Worm (Caenorhabditis elegans) whole organism, L4 larva: ENCODE measurements around the gene F02E11.2.

ENCODE experiments used
- F26F4.8 ChIP-seq: fragments of 200-800 bp; sonication (Bioruptor generic); conservative IDR thresholded peaks from 2 replicates; pipeline ENCODE4 v1.3.6; 2022; ENCODE audit warnings: missing genetic modification characterization, missing compliant biosample characterization
- F49E8.2 ChIP-seq: sonication (generic microtip); optimal IDR thresholded peaks from 2 replicates; lab custom pipeline; 2016; ENCODE audit warnings: missing compliant biosample characterization, mild to moderate bottlenecking, missing genetic modification characterization, borderline replicate concordance
- Y105C5A.15 ChIP-seq: fragments of 200-800 bp; sonication (Bioruptor generic); IDR thresholded peaks from 2 replicates; pipeline ENCODE4 v1.3.6; 2022; ENCODE audit warnings: missing genetic modification characterization, missing compliant biosample characterization
- Y48G9A.11 ChIP-seq: fragments of 200-800 bp; sonication (Bioruptor generic); IDR thresholded peaks from 2 replicates; pipeline ENCODE4 v1.3.6; 2022; ENCODE audit warnings: missing genetic modification reagents, missing genetic modification characterization, missing compliant biosample characterization
- ama-1 ChIP-seq: fragments of 150-350 bp; optimal IDR thresholded peaks from 2 replicates; lab custom pipeline; 2014; ENCODE audit warnings: inconsistent platforms, mixed read lengths
- attf-4 ChIP-seq: sonication (generic microtip); optimal IDR thresholded peaks from 3 replicates; lab custom pipeline; 2017; ENCODE audit warnings: missing biosample characterization, missing genetic modification characterization
- ceh-20 ChIP-seq: fragments of 200-800 bp; sonication (Bioruptor generic); IDR thresholded peaks from 2 replicates; pipeline ENCODE4 v1.3.6; 2022; ENCODE audit warnings: missing genetic modification reagents, missing genetic modification characterization, missing compliant biosample characterization
- daf-12 ChIP-seq: fragments of 150-350 bp; optimal IDR thresholded peaks from 2 replicates; lab custom pipeline; 2014; ENCODE audit warnings: missing biosample characterization, missing genetic modification reagents, missing genetic modification characterization
- daf-8 ChIP-seq: fragments of 200-800 bp; sonication (Bioruptor generic); IDR thresholded peaks from 2 replicates; pipeline ENCODE4 v1.3.6; 2022; ENCODE audit warnings: missing genetic modification characterization, missing compliant biosample characterization
- dpl-1 ChIP-seq: fragments of 150-350 bp; optimal IDR thresholded peaks from 2 replicates; lab custom pipeline; 2014; ENCODE audit warnings: missing biosample characterization, missing genetic modification reagents, missing genetic modification characterization
- egl-43 ChIP-seq: fragments of 200-800 bp; sonication (Bioruptor generic); IDR thresholded peaks from 2 replicates; pipeline ENCODE4 v1.3.6; 2022; ENCODE audit warnings: missing genetic modification reagents, missing genetic modification characterization, missing compliant biosample characterization
- fos-1 ChIP-seq: fragments of 150-350 bp; optimal IDR thresholded peaks from 2 replicates; lab custom pipeline; 2014; ENCODE audit warnings: missing biosample characterization, missing genetic modification characterization
- gei-8 ChIP-seq: fragments of 200-800 bp; sonication (Bioruptor generic); optimal IDR thresholded peaks from 2 replicates; lab custom pipeline; 2018; ENCODE audit warnings: mild to moderate bottlenecking, missing genetic modification characterization, missing compliant biosample characterization
- hif-1 ChIP-seq, 2 experiments: sonication (generic microtip); optimal IDR thresholded peaks; 2 replicates each; lab custom pipeline; 2016 to 2017; ENCODE audit warnings: missing compliant biosample characterization in 2 of 2, missing genetic modification characterization in 2 of 2, missing genetic modification reagents in 2 of 2, missing genotype in 2 of 2, mild to moderate bottlenecking in 1 of 2
- lsy-2 ChIP-seq, 2 experiments: fragments of 150-350 bp in 1 of 2; sonication (generic microtip) in 1 of 2; optimal IDR thresholded peaks; 2 replicates each; lab custom pipeline; 2014 to 2017; ENCODE audit warnings: missing biosample characterization in 2 of 2, missing genetic modification characterization in 2 of 2
- madf-5 ChIP-seq, 2 experiments: fragments of 200-800 bp; sonication (Bioruptor generic); IDR thresholded peaks; 2 replicates each; pipeline ENCODE4 v1.3.6; 2022; ENCODE audit warnings: missing compliant biosample characterization in 2 of 2, missing genetic modification characterization in 2 of 2
- mdt-29 ChIP-seq: fragments of 200-800 bp; sonication (Bioruptor generic); IDR thresholded peaks from 2 replicates; pipeline ENCODE4 v1.3.6; 2022; ENCODE audit warnings: missing genetic modification reagents, missing genetic modification characterization, missing compliant biosample characterization
- mep-1 ChIP-seq: fragments of 150-350 bp; sonication (generic microtip); optimal IDR thresholded peaks from 3 replicates; lab custom pipeline; 2014; ENCODE audit warnings: missing biosample characterization, missing genetic modification characterization
- mxl-2 ChIP-seq: fragments of 200-800 bp; sonication (Bioruptor generic); conservative IDR thresholded peaks from 2 replicates; pipeline ENCODE4 v1.3.6; 2022; ENCODE audit warnings: missing genetic modification reagents, missing genetic modification characterization, missing compliant biosample characterization
- nhr-10 ChIP-seq: fragments of 150-350 bp; optimal IDR thresholded peaks from 2 replicates; lab custom pipeline; 2014; ENCODE audit warnings: missing biosample characterization, missing genetic modification characterization
- nhr-111 ChIP-seq: fragments of 200-800 bp; sonication (Bioruptor generic); optimal IDR thresholded peaks from 2 replicates; lab custom pipeline; 2018; ENCODE audit warnings: mild to moderate bottlenecking, missing genetic modification characterization, missing compliant biosample characterization
- nhr-28 ChIP-seq: fragments of 150-350 bp; optimal IDR thresholded peaks from 2 replicates; lab custom pipeline; 2014; ENCODE audit warnings: missing biosample characterization, missing genetic modification characterization
- pha-4 ChIP-seq, 2 experiments: fragments of 150-350 bp in 1 of 2; fragments of 200-800 bp in 1 of 2; sonication (Bioruptor generic) in 1 of 2; IDR thresholded peaks in 1 of 2; optimal IDR thresholded peaks in 1 of 2; 2 replicates each; pipeline versions ENCODE4 v1.3.6 to Lab custom; 2014 to 2022; ENCODE audit warnings: missing genetic modification characterization in 2 of 2, missing genetic modification reagents in 2 of 2, missing biosample characterization in 1 of 2, missing compliant biosample characterization in 1 of 2
- pqm-1 ChIP-seq: sonication (generic microtip); optimal IDR thresholded peaks from 2 replicates; lab custom pipeline; 2017; ENCODE audit warnings: missing biosample characterization, missing genetic modification characterization
- rbr-2 ChIP-seq: sonication (generic microtip); optimal IDR thresholded peaks from 2 replicates; lab custom pipeline; 2016; ENCODE audit warnings: missing genotype, missing genetic modification characterization, missing compliant biosample characterization
- snpc-1.2 ChIP-seq: fragments of 200-800 bp; sonication (Bioruptor generic); IDR thresholded peaks from 2 replicates; pipeline ENCODE4 v1.3.6; 2022; ENCODE audit warnings: missing genetic modification reagents, missing genetic modification characterization, missing compliant biosample characterization
- spr-1 ChIP-seq: sonication (generic microtip); optimal IDR thresholded peaks from 2 replicates; lab custom pipeline; 2016; ENCODE audit warnings: mild to moderate bottlenecking, missing genetic modification characterization, missing compliant biosample characterization
- unc-130 ChIP-seq: sonication (generic microtip); optimal IDR thresholded peaks from 2 replicates; lab custom pipeline; 2016; ENCODE audit warnings: missing genetic modification reagents, missing genetic modification characterization, missing compliant biosample characterization
- unc-62 ChIP-seq, 3 experiments: fragments of 150-350 bp in 1 of 3; sonication (generic microtip); optimal IDR thresholded peaks in 2 of 3; peaks in 1 of 3; 1 replicate in 1 of 3; 2 replicates in 2 of 3; lab custom pipeline; 2014 to 2017; ENCODE audit warnings: missing biosample characterization in 3 of 3, missing genetic modification characterization in 3 of 3, missing genetic modification reagents in 3 of 3, missing genotype in 1 of 3
- vab-7 ChIP-seq: fragments of 200-800 bp; sonication (Bioruptor generic); IDR thresholded peaks from 2 replicates; pipeline ENCODE4 v1.3.6; 2022; ENCODE audit warnings: missing genetic modification reagents, missing genetic modification characterization, missing compliant biosample characterization
- zag-1 ChIP-seq: fragments of 150-350 bp; optimal IDR thresholded peaks from 2 replicates; lab custom pipeline; 2014; ENCODE audit warnings: missing biosample characterization, missing genetic modification characterization

Gene F02E11.2

ce11 chrII:3230422-3230821 is 32.2 kb upstream of the F02E11.2 start, which contains the start of gene srh-297:
TSS of gene srh-297 (minus strand) at chrII:3230522.
- no peak for TF ChIP-seq mxl-2 (GFP tag; lab: Robert Waterston, UW)
- TF ChIP-seq daf-8 = no peak
- no peak for TF ChIP-seq daf-12 (tag; lab: Kevin White, UChicago)
- TF ChIP-seq F49E8.2 (tag; lab: Kevin White, UChicago) = no peak
- no peak for TF ChIP-seq madf-5 (GFP tag; IDR thresholded peaks at IDR 0.05; lab: Robert Waterston, UW)
- TF ChIP-seq lsy-2 (tag; optimal IDR thresholded peaks at IDR 0.05; lab: Kevin White, UChicago) = no peak

ce11 chrII:3234725-3235124 is 27.9 kb upstream of the F02E11.2 start, which contains the start of gene C17F4.8:
TSS of gene C17F4.8 (minus strand) at chrII:3234825.
- TF ChIP-seq ceh-20 = no peak
- TF ChIP-seq hif-1 (tag; optimal IDR thresholded peaks at IDR 0.05; lab: Kevin White, UChicago) = no peak
- TF ChIP-seq pqm-1 (tag; lab: Kevin White, UChicago) = no peak
- TF ChIP-seq ama-1 (lab: Kevin White, UChicago) = no peak
- TF ChIP-seq fos-1 (tag; lab: Kevin White, UChicago) = no peak
- TF ChIP-seq egl-43 (GFP tag; lab: Robert Waterston, UW) = no peak
- TF ChIP-seq zag-1 (tag; lab: Kevin White, UChicago) = no peak
- TF ChIP-seq pha-4 (GFP tag; IDR thresholded peaks at IDR 0.05; lab: Robert Waterston, UW) = no peak
- no peak for TF ChIP-seq pha-4 (tag; optimal IDR thresholded peaks at IDR 0.05; lab: Kevin White, UChicago)
- TF ChIP-seq attf-4 (tag; lab: Kevin White, UChicago) = no peak
- no peak for TF ChIP-seq gei-8 (GFP tag; lab: Kevin White, UChicago)
- no peak for TF ChIP-seq mdt-29
- no peak for TF ChIP-seq nhr-111 (GFP tag; lab: Kevin White, UChicago)
- no peak for TF ChIP-seq F26F4.8 (GFP tag; lab: Robert Waterston, UW)
- no peak for TF ChIP-seq Y105C5A.15 (GFP tag; lab: Robert Waterston, UW)
- TF ChIP-seq snpc-1.2 (GFP tag; lab: Robert Waterston, UW) = no peak
- no peak for TF ChIP-seq mep-1 (tag; lab: Kevin White, UChicago)
- TF ChIP-seq Y48G9A.11 (GFP tag; lab: Robert Waterston, UW) = no peak
- TF ChIP-seq dpl-1 = no peak

- no peak for TF ChIP-seq pha-4 (GFP tag; IDR thresholded peaks at IDR 0.05; lab: Robert Waterston, UW)
- no peak for TF ChIP-seq pha-4 (tag; optimal IDR thresholded peaks at IDR 0.05; lab: Kevin White, UChicago)
- peak in 1 of 2 experiments; percentile 2 for TF ChIP-seq unc-62 (GFP tag; optimal IDR thresholded peaks at IDR 0.05 in 1 of 2; lab: Kevin White, UChicago)
- TF ChIP-seq unc-62 (tag; optimal IDR thresholded peaks at IDR 0.05; lab: Kevin White, UChicago) = no peak
- no peak for TF ChIP-seq rbr-2
- TF ChIP-seq F26F4.8 (GFP tag; lab: Robert Waterston, UW) = no peak
- no peak for TF ChIP-seq vab-7 (GFP tag; lab: Robert Waterston, UW)
Measured at ce11 chrII:3237038-3237521, 25.5 kb upstream of the F02E11.2 start, which contains the start of the genes srz-67 and C17F4.11. TSS of gene srz-67 (minus strand) at chrII:3237138. TSS of gene C17F4.11 (plus strand) at chrII:3237471.

ce11 chrII:3240207-3240606 is 22.4 kb upstream of the F02E11.2 start, which contains the start of gene C17F4.3:
TSS of gene C17F4.3 (plus strand) at chrII:3240507.
- TF ChIP-seq spr-1 = no peak
- peak in 1 of 2 experiments; percentile 70 for TF ChIP-seq unc-62 (GFP tag; optimal IDR thresholded peaks at IDR 0.05 in 1 of 2; lab: Kevin White, UChicago)
- TF ChIP-seq unc-62 (tag; optimal IDR thresholded peaks at IDR 0.05; lab: Kevin White, UChicago) = no peak

ce11 chrII:3241842-3242241 is 20.8 kb upstream of the F02E11.2 start:
- no peak for TF ChIP-seq nhr-10 (tag; lab: Kevin White, UChicago)
- peak; percentile 0 for TF ChIP-seq nhr-28 (tag; lab: Kevin White, UChicago)
- no peak for TF ChIP-seq unc-130 (GFP tag; lab: Kevin White, UChicago)
